Fruit fly (Drosophila melanogaster): ENCODE data around the gene CG11333.

dm6 chr3R:31477167-31477566 is 14.1 kb downstream of the CG11333 start:
- TF ChIP-seq CG1832 (GFP tag; optimal IDR thresholded peaks at IDR 0.05) (no peak), CG16863 (GFP tag; optimal IDR thresholded peaks at IDR 0.05) (no peak), sob (GFP tag; IDR thresholded peaks at IDR 0.05) (no peak), GATAe (GFP tag; conservative IDR thresholded peaks at IDR 0.05) (no peak), CG7372 (GFP tag; IDR thresholded peaks at IDR 0.05) (no peak), psq (GFP tag; optimal IDR thresholded peaks at IDR 0.05) (no peak), CG14710 (tag; optimal IDR thresholded peaks at IDR 0.05) (no peak), bowl (GFP tag; IDR thresholded peaks at IDR 0.05) (no peak), crc (GFP tag; optimal IDR thresholded peaks at IDR 0.05) (no peak), Usf (GFP tag; optimal IDR thresholded peaks at IDR 0.05) (no peak), cas (GFP tag; IDR thresholded peaks at IDR 0.05) (no peak), Ada2b (GFP tag; IDR thresholded peaks at IDR 0.05) (no peak)
